Comparison of ENCODE assay signal across 6 fruit fly cellular contexts in genomic region chr3L:9476829-9477228, dm6.
TF ChIP-seq lines count a peak whose summit lies in the region.

Gene Uch-L5, minus strand, starts transcription at chr3L:9476965.
Gene Jarid2, plus strand, starts transcription at chr3L:9477038.

- peak; percentile 11 to 47 for TF ChIP-seq CTCF in S2 (optimal IDR thresholded peaks at IDR 0.05; lab: Kevin White, UChicago)
- peak; percentile 59 for TF ChIP-seq CTCF in whole organism, embryonic (GFP tag; optimal IDR thresholded peaks at IDR 0.05; lab: Kevin White, UChicago)

TF ChIP-seq in whole organism, adult, 20 proteins besides CTCF, POLR2A, EP300 and RAD21 (continues in another document):
- peak; percentile 37 for TF ChIP-seq pad (GFP tag; optimal IDR thresholded peaks at IDR 0.05; lab: Kevin White, UChicago)
- peak; percentile 47 for TF ChIP-seq ovo (GFP tag; optimal IDR thresholded peaks at IDR 0.05; lab: Kevin White, UChicago)
- peak; percentile 34 for TF ChIP-seq cic (GFP tag; optimal IDR thresholded peaks at IDR 0.05; lab: Kevin White, UChicago)
- TF ChIP-seq CG33017 (tag; optimal IDR thresholded peaks at IDR 0.05; lab: Kevin White, UChicago) = peak; percentile 26
- peak; percentile 12 for TF ChIP-seq CG12768 (GFP tag; optimal IDR thresholded peaks at IDR 0.05; lab: Kevin White, UChicago)
- peak; percentile 63 for TF ChIP-seq CG14711 (tag; optimal IDR thresholded peaks at IDR 0.05; lab: Kevin White, UChicago)
- TF ChIP-seq CG7101 (tag; optimal IDR thresholded peaks at IDR 0.05; lab: Kevin White, UChicago) = peak; percentile 61
- peak; percentile 70 for TF ChIP-seq tj (GFP tag; optimal IDR thresholded peaks at IDR 0.05; lab: Kevin White, UChicago)
- TF ChIP-seq CG7045 (GFP tag; optimal IDR thresholded peaks at IDR 0.05; lab: Kevin White, UChicago) = peak; percentile 16
- no peak for TF ChIP-seq kay (GFP tag; lab: Kevin White, UChicago; ENCODE audit: borderline replicate concordance)
- TF ChIP-seq bab1 (GFP tag; optimal IDR thresholded peaks at IDR 0.05; lab: Kevin White, UChicago) = peak; percentile 84
- TF ChIP-seq Mnt (GFP tag; optimal IDR thresholded peaks at IDR 0.05; lab: Kevin White, UChicago) = peak; percentile 69
- peak; percentile 8 for TF ChIP-seq CG11617 (GFP tag; optimal IDR thresholded peaks at IDR 0.05; lab: Kevin White, UChicago)
- TF ChIP-seq CG1620 (GFP tag; optimal IDR thresholded peaks at IDR 0.05; lab: Kevin White, UChicago) = peak; percentile 56
- TF ChIP-seq Crg-1 (GFP tag; optimal IDR thresholded peaks at IDR 0.05; lab: Kevin White, UChicago) = peak; percentile 45
- no peak for TF ChIP-seq Clk (GFP tag; optimal IDR thresholded peaks at IDR 0.05; lab: Kevin White, UChicago)
- TF ChIP-seq CG5204 (GFP tag; optimal IDR thresholded peaks at IDR 0.05; lab: Kevin White, UChicago) = no peak
- no peak for TF ChIP-seq toe (GFP tag; optimal IDR thresholded peaks at IDR 0.05; lab: Kevin White, UChicago)

TF ChIP-seq in whole organism, embryonic, 481 proteins besides CTCF, POLR2A, EP300 and RAD21 (continues in another document):
- TF ChIP-seq Dek (tag; optimal IDR thresholded peaks at IDR 0.05; lab: Kevin White, UChicago) = no peak
- TF ChIP-seq Doc3 (GFP tag; IDR thresholded peaks at IDR 0.05; lab: Robert Waterston, UW; ENCODE audit: partially characterized antibody) = no peak; the same call in 2 of the 3 replicates
- TF ChIP-seq CG8478 (optimal IDR thresholded peaks at IDR 0.05; lab: Kevin White, UChicago) = no peak
- TF ChIP-seq CG6683 (GFP tag; optimal IDR thresholded peaks at IDR 0.05; lab: Kevin White, UChicago) = no peak
- TF ChIP-seq nom (GFP tag; optimal IDR thresholded peaks at IDR 0.05; lab: Kevin White, UChicago) = peak; percentile 40
- peak; percentile 11 for TF ChIP-seq CG31365 (tag; optimal IDR thresholded peaks at IDR 0.05; lab: Kevin White, UChicago)
- TF ChIP-seq B-H2 (GFP tag; optimal IDR thresholded peaks at IDR 0.05; lab: Kevin White, UChicago) = peak; percentile 38
- no peak for TF ChIP-seq Lpt (GFP tag; optimal IDR thresholded peaks at IDR 0.05; lab: Kevin White, UChicago)
- TF ChIP-seq CG12219 (GFP tag; optimal IDR thresholded peaks at IDR 0.05; lab: Kevin White, UChicago) = no peak
- TF ChIP-seq CG4617 (GFP tag; optimal IDR thresholded peaks at IDR 0.05; lab: Kevin White, UChicago; ENCODE audit: borderline replicate concordance) = peak; percentile 97
- TF ChIP-seq Neu2 (GFP tag; optimal IDR thresholded peaks at IDR 0.05; lab: Kevin White, UChicago; ENCODE audit: borderline replicate concordance) = no peak
- TF ChIP-seq CG14965 (GFP tag; optimal IDR thresholded peaks at IDR 0.05; lab: Kevin White, UChicago; ENCODE audit: borderline replicate concordance) = no peak
- TF ChIP-seq Chrac-16 (GFP tag; optimal IDR thresholded peaks at IDR 0.05; lab: Kevin White, UChicago) = peak; percentile 32
- peak; percentile 71 for TF ChIP-seq CG10267 (tag; optimal IDR thresholded peaks at IDR 0.05; lab: Kevin White, UChicago)
- no peak for TF ChIP-seq fd3F (GFP tag; optimal IDR thresholded peaks at IDR 0.05; lab: Kevin White, UChicago)
- TF ChIP-seq CG17385 (GFP tag; optimal IDR thresholded peaks at IDR 0.05; lab: Kevin White, UChicago) = peak; percentile 98
- no peak for TF ChIP-seq CG15073 (GFP tag; optimal IDR thresholded peaks at IDR 0.05; lab: Kevin White, UChicago)

TF ChIP-seq in whole organism, prepupa, 60 proteins besides CTCF, POLR2A, EP300 and RAD21 (continues in another document):
- TF ChIP-seq esn (GFP tag; optimal IDR thresholded peaks at IDR 0.05; lab: Kevin White, UChicago) (peak; percentile 72), topi (GFP tag; optimal IDR thresholded peaks at IDR 0.05; lab: Kevin White, UChicago) (no peak), ss (GFP tag; optimal IDR thresholded peaks at IDR 0.05; lab: Kevin White, UChicago) (peak in 1 of 2 experiments; percentile 33), Sox102F (GFP tag; optimal IDR thresholded peaks at IDR 0.05; lab: Kevin White, UChicago) (no peak), Ets96B (tag; optimal IDR thresholded peaks at IDR 0.05; lab: Kevin White, UChicago) (no peak), dac (GFP tag; optimal IDR thresholded peaks at IDR 0.05; lab: Kevin White, UChicago) (no peak), CG3919 (GFP tag; optimal IDR thresholded peaks at IDR 0.05; lab: Kevin White, UChicago) (no peak), CG11902 (GFP tag; optimal IDR thresholded peaks at IDR 0.05; lab: Kevin White, UChicago) (no peak), cyc (GFP tag; optimal IDR thresholded peaks at IDR 0.05; lab: Kevin White, UChicago) (peak; percentile 65), salr (GFP tag; optimal IDR thresholded peaks at IDR 0.05; lab: Kevin White, UChicago) (peak in 1 of 2 experiments; percentile 16), fkh (GFP tag; optimal IDR thresholded peaks at IDR 0.05; lab: Kevin White, UChicago) (peak; percentile 13), OdsH (GFP tag; optimal IDR thresholded peaks at IDR 0.05; lab: Kevin White, UChicago) (no peak), CG34406 (GFP tag; optimal IDR thresholded peaks at IDR 0.05; lab: Kevin White, UChicago) (no peak), Hr4 (GFP tag; optimal IDR thresholded peaks at IDR 0.05; lab: Kevin White, UChicago) (no peak), CG8632 (GFP tag; optimal IDR thresholded peaks at IDR 0.05; lab: Kevin White, UChicago) (no peak), CG3032 (tag; optimal IDR thresholded peaks at IDR 0.05; lab: Kevin White, UChicago) (peak; percentile 27), CG6854 (GFP tag; optimal IDR thresholded peaks at IDR 0.05; lab: Kevin White, UChicago) (peak; percentile 73), CG6808 (GFP tag; optimal IDR thresholded peaks at IDR 0.05; lab: Kevin White, UChicago) (no peak), pdm3 (GFP tag; optimal IDR thresholded peaks at IDR 0.05; lab: Kevin White, UChicago) (no peak), CG11294 (GFP tag; IDR thresholded peaks at IDR 0.05; lab: Robert Waterston, UW) (no peak)

TF ChIP-seq in whole organism, pupa, 21 proteins besides CTCF, POLR2A, EP300 and RAD21:
- TF ChIP-seq Ets98B (GFP tag; IDR thresholded peaks at IDR 0.05; lab: Robert Waterston, UW) (peak; percentile 39), CG9948 (tag; optimal IDR thresholded peaks at IDR 0.05; lab: Kevin White, UChicago) (no peak), Snoo (tag; optimal IDR thresholded peaks at IDR 0.05; lab: Kevin White, UChicago) (peak; percentile 39), CG12605 (GFP tag; IDR thresholded peaks at IDR 0.05; lab: Robert Waterston, UW) (peak; percentile 46), CG17806 (tag; optimal IDR thresholded peaks at IDR 0.05; lab: Kevin White, UChicago) (peak; percentile 23), CG8159 (tag; optimal IDR thresholded peaks at IDR 0.05; lab: Kevin White, UChicago) (no peak), Pif1B (GFP tag; optimal IDR thresholded peaks at IDR 0.05; lab: Kevin White, UChicago) (no peak)
TF ChIP-seq in whole organism, pupa: peak in this region for 4.

TF ChIP-seq in whole organism, wandering third instar larva, 38 proteins besides CTCF, POLR2A, EP300 and RAD21:
- TF ChIP-seq Hr83 (GFP tag; optimal IDR thresholded peaks at IDR 0.05; lab: Kevin White, UChicago; ENCODE audit: poor library complexity, severe bottlenecking) (peak; percentile 83), sv (GFP tag; optimal IDR thresholded peaks at IDR 0.05; lab: Kevin White, UChicago) (no peak), woc (GFP tag; optimal IDR thresholded peaks at IDR 0.05; lab: Kevin White, UChicago) (no peak), Mio (GFP tag; optimal IDR thresholded peaks at IDR 0.05; lab: Kevin White, UChicago) (no peak), Sp1 (GFP tag; optimal IDR thresholded peaks at IDR 0.05; lab: Kevin White, UChicago) (peak; percentile 55), OdsH (GFP tag; optimal IDR thresholded peaks at IDR 0.05; lab: Kevin White, UChicago) (peak; percentile 35), CG9705 (GFP tag; optimal IDR thresholded peaks at IDR 0.05; lab: Kevin White, UChicago) (peak; percentile 37), foxo (GFP tag; optimal IDR thresholded peaks at IDR 0.05; lab: Kevin White, UChicago) (peak in 1 of 2 experiments; percentile 78), HLH106 (tag; optimal IDR thresholded peaks at IDR 0.05; lab: Kevin White, UChicago) (peak; percentile 48), N (GFP tag; optimal IDR thresholded peaks at IDR 0.05; lab: Kevin White, UChicago) (no peak), dl (GFP tag; optimal IDR thresholded peaks at IDR 0.05; lab: Kevin White, UChicago; ENCODE audit: insufficient read depth in 1 of 2, partially characterized antibody in 2 of 2) (no peak), Abd-B (GFP tag; optimal IDR thresholded peaks at IDR 0.05; lab: Kevin White, UChicago) (no peak), dmrt93B (GFP tag; optimal IDR thresholded peaks at IDR 0.05; lab: Kevin White, UChicago) (no peak), sage (GFP tag; optimal IDR thresholded peaks at IDR 0.05; lab: Kevin White, UChicago) (no peak), brk (GFP tag; optimal IDR thresholded peaks at IDR 0.05; lab: Kevin White, UChicago) (no peak), fru (GFP tag; optimal IDR thresholded peaks at IDR 0.05; lab: Kevin White, UChicago) (peak; percentile 49), ey (GFP tag; optimal IDR thresholded peaks at IDR 0.05; lab: Kevin White, UChicago) (peak; percentile 47), dsf (GFP tag; optimal IDR thresholded peaks at IDR 0.05; lab: Kevin White, UChicago; ENCODE audit: borderline replicate concordance) (no peak), rgr (GFP tag; optimal IDR thresholded peaks at IDR 0.05; lab: Kevin White, UChicago) (peak; percentile 68), Myc (optimal IDR thresholded peaks at IDR 0.05; lab: Kevin White, UChicago) (no peak), jim (GFP tag; optimal IDR thresholded peaks at IDR 0.05; lab: Kevin White, UChicago) (no peak), Rel (GFP tag; optimal IDR thresholded peaks at IDR 0.05; lab: Kevin White, UChicago) (no peak), Rel (tag; optimal IDR thresholded peaks at IDR 0.05; lab: Kevin White, UChicago) (peak; percentile 51), Hnf4 (GFP tag; optimal IDR thresholded peaks at IDR 0.05; lab: Kevin White, UChicago) (no peak), h (GFP tag; optimal IDR thresholded peaks at IDR 0.05; lab: Kevin White, UChicago) (peak; percentile 66), psq (GFP tag; optimal IDR thresholded peaks at IDR 0.05; lab: Kevin White, UChicago) (peak; percentile 70), GATAd (GFP tag; optimal IDR thresholded peaks at IDR 0.05; lab: Kevin White, UChicago) (no peak)
